Worm (Caenorhabditis elegans) whole organism, mixed stage, embryonic: Measurements from ENCODE around the gene C14F11.4.

ENCODE experiments used
- ceh-39 ChIP-seq: fragments of 150-350 bp; optimal IDR thresholded peaks from 2 replicates; lab custom pipeline; 2014; ENCODE audit warnings: missing biosample characterization, missing genetic modification characterization
- lin-32 ChIP-seq: fragments of 200-800 bp; sonication (Bioruptor generic); optimal IDR thresholded peaks from 2 replicates; lab custom pipeline; 2018; ENCODE audit warnings: mild to moderate bottlenecking, missing genetic modification characterization, missing compliant biosample characterization
- lsy-2 ChIP-seq: fragments of 150-350 bp; optimal IDR thresholded peaks from 2 replicates; lab custom pipeline; 2014; ENCODE audit warnings: missing biosample characterization, missing genetic modification characterization
- mab-5 ChIP-seq: fragments of 150-350 bp; optimal IDR thresholded peaks from 2 replicates; lab custom pipeline; 2014; ENCODE audit warnings: missing biosample characterization, missing genetic modification characterization
- mls-2 ChIP-seq: sonication (generic microtip); optimal IDR thresholded peaks from 2 replicates; lab custom pipeline; 2016; ENCODE audit warnings: mild to moderate bottlenecking, missing genetic modification characterization, moderate library complexity, missing compliant biosample characterization
- nhr-12 ChIP-seq: fragments of 150-350 bp; optimal IDR thresholded peaks from 2 replicates; lab custom pipeline; 2014; ENCODE audit warnings: missing biosample characterization, missing genetic modification characterization
- nhr-2 ChIP-seq: fragments of 150-350 bp; optimal IDR thresholded peaks from 2 replicates; lab custom pipeline; 2014; ENCODE audit warnings: missing biosample characterization, missing genetic modification characterization
- nhr-237 ChIP-seq: fragments of 150-350 bp; optimal IDR thresholded peaks from 2 replicates; lab custom pipeline; 2014; ENCODE audit warnings: missing biosample characterization, missing genetic modification characterization
- nhr-76 ChIP-seq: sonication (generic microtip); optimal IDR thresholded peaks from 2 replicates; lab custom pipeline; 2017; ENCODE audit warnings: missing biosample characterization, missing genetic modification characterization
- pha-4 ChIP-seq: fragments of 150-350 bp; optimal IDR thresholded peaks from 2 replicates; lab custom pipeline; 2018; ENCODE audit warnings: missing biosample characterization, missing genetic modification reagents, missing genetic modification characterization
- snpc-4 ChIP-seq: fragments of 150-350 bp; optimal IDR thresholded peaks from 2 replicates; lab custom pipeline; 2014; ENCODE audit warnings: missing biosample characterization, missing genetic modification characterization
- unc-39 ChIP-seq: fragments of 150-350 bp; optimal IDR thresholded peaks from 2 replicates; lab custom pipeline; 2014; ENCODE audit warnings: missing biosample characterization, missing genetic modification characterization
- unc-62 ChIP-seq: fragments of 150-350 bp; optimal IDR thresholded peaks from 2 replicates; lab custom pipeline; 2014; ENCODE audit warnings: missing biosample characterization, missing genetic modification reagents, missing genetic modification characterization
- ztf-11 ChIP-seq: fragments of 150-350 bp; optimal IDR thresholded peaks from 2 replicates; lab custom pipeline; 2014; ENCODE audit warnings: missing biosample characterization, missing genetic modification characterization

ce11 chrX:6184709-6185108 is 48.1 kb downstream of the C14F11.4 start, which contains the start of gene T13C5.2:
- TF ChIP-seq snpc-4 (no peak), nhr-12 (tag; lab: Kevin White, UChicago) (no peak), ceh-39 (tag; lab: Kevin White, UChicago) (no peak), lin-32 (GFP tag; lab: Kevin White, UChicago) (no peak), unc-62 (no peak), mab-5 (tag; lab: Kevin White, UChicago) (no peak), nhr-237 (no peak), lsy-2 (tag; lab: Kevin White, UChicago) (no peak), pha-4 (tag; lab: Kevin White, UChicago) (no peak), unc-39 (tag; lab: Kevin White, UChicago) (no peak), nhr-76 (tag; lab: Kevin White, UChicago) (no peak), mls-2 (no peak), nhr-2 (tag; lab: Kevin White, UChicago) (no peak), ztf-11 (tag; lab: Kevin White, UChicago) (no peak)
